Worm (Caenorhabditis elegans) whole organism, L4 larva: ENCODE measurements around the gene R08E5.1.

Experiments
- F49E8.2 ChIP-seq: sonication (generic microtip); optimal IDR thresholded peaks from 2 replicates; lab custom pipeline; 2016; ENCODE audit warnings: missing compliant biosample characterization, mild to moderate bottlenecking, missing genetic modification characterization, borderline replicate concordance
- T26A8.4 ChIP-seq: fragments of 200-800 bp; sonication (Bioruptor generic); IDR thresholded peaks from 2 replicates; pipeline ENCODE4 v1.3.6; 2022; ENCODE audit warnings: missing genetic modification characterization, missing compliant biosample characterization
- ZK546.5 ChIP-seq, 2 experiments: sonication (generic microtip); optimal IDR thresholded peaks; 2 replicates each; lab custom pipeline; 2017; ENCODE audit warnings: missing biosample characterization in 2 of 2, missing genetic modification characterization in 2 of 2
- aha-1 ChIP-seq: fragments of 150-350 bp; peaks from one replicate; lab custom pipeline; 2014; ENCODE audit warnings: missing biosample characterization, missing genetic modification characterization
- ceh-32 ChIP-seq: sonication (generic microtip); optimal IDR thresholded peaks from 2 replicates; lab custom pipeline; 2016; ENCODE audit warnings: mild to moderate bottlenecking, missing genetic modification characterization, missing compliant biosample characterization; ENCODE audit not compliant: poor library complexity
- ces-1 ChIP-seq: fragments of 150-350 bp; sonication (generic microtip); optimal IDR thresholded peaks from 4 replicates; lab custom pipeline; 2014; ENCODE audit warnings: missing biosample characterization, missing genetic modification reagents, missing genetic modification characterization
- daf-12 ChIP-seq: fragments of 150-350 bp; optimal IDR thresholded peaks from 2 replicates; lab custom pipeline; 2014; ENCODE audit warnings: missing biosample characterization, missing genetic modification reagents, missing genetic modification characterization
- daf-8 ChIP-seq: fragments of 200-800 bp; sonication (Bioruptor generic); IDR thresholded peaks from 2 replicates; pipeline ENCODE4 v1.3.6; 2022; ENCODE audit warnings: missing genetic modification characterization, missing compliant biosample characterization
- fkh-10 ChIP-seq: fragments of 150-350 bp; optimal IDR thresholded peaks from 2 replicates; lab custom pipeline; 2014; ENCODE audit warnings: missing biosample characterization, missing genetic modification reagents, missing genetic modification characterization
- fos-1 ChIP-seq: fragments of 150-350 bp; optimal IDR thresholded peaks from 2 replicates; lab custom pipeline; 2014; ENCODE audit warnings: missing biosample characterization, missing genetic modification characterization
- hlh-30 ChIP-seq: sonication (generic microtip); optimal IDR thresholded peaks from 2 replicates; lab custom pipeline; 2017; ENCODE audit warnings: antibody characterized with exemption, mild to moderate bottlenecking, missing genetic modification characterization, missing compliant biosample characterization; ENCODE audit not compliant: insufficient read depth
- hmg-1.1 ChIP-seq: fragments of 200-800 bp; sonication (Bioruptor generic); IDR thresholded peaks from 2 replicates; pipeline ENCODE4 v1.3.6; 2022; ENCODE audit warnings: missing genetic modification reagents, missing genetic modification characterization, missing compliant biosample characterization
- lim-7 ChIP-seq: fragments of 200-800 bp; sonication (Bioruptor generic); IDR thresholded peaks from 2 replicates; pipeline ENCODE4 v1.3.6; 2022; ENCODE audit warnings: missing genetic modification characterization, missing compliant biosample characterization
- lin-15B ChIP-seq: fragments of 150-350 bp; sonication (generic microtip); optimal IDR thresholded peaks from 3 replicates; lab custom pipeline; 2014; ENCODE audit warnings: missing biosample characterization, missing genetic modification characterization
- lsy-2 ChIP-seq, 2 experiments: fragments of 150-350 bp in 1 of 2; sonication (generic microtip) in 1 of 2; optimal IDR thresholded peaks; 2 replicates each; lab custom pipeline; 2014 to 2017; ENCODE audit warnings: missing biosample characterization in 2 of 2, missing genetic modification characterization in 2 of 2
- mdl-1 ChIP-seq, 2 experiments: fragments of 150-350 bp in 1 of 2; sonication (generic microtip) in 1 of 2; optimal IDR thresholded peaks; 2 replicates each; lab custom pipeline; 2014 to 2017; ENCODE audit warnings: missing biosample characterization in 2 of 2, missing genetic modification characterization in 2 of 2
- mes-2 ChIP-seq: sonication (generic microtip); optimal IDR thresholded peaks from 2 replicates; lab custom pipeline; 2016; ENCODE audit warnings: missing genotype, mild to moderate bottlenecking, missing genetic modification characterization, missing compliant biosample characterization; ENCODE audit not compliant: poor library complexity, severe bottlenecking
- nhr-102 ChIP-seq: sonication (generic microtip); optimal IDR thresholded peaks from 2 replicates; lab custom pipeline; 2016; ENCODE audit warnings: mild to moderate bottlenecking, missing genetic modification characterization, moderate library complexity, missing compliant biosample characterization
- nhr-237 ChIP-seq: sonication (generic microtip); optimal IDR thresholded peaks from 2 replicates; lab custom pipeline; 2017; ENCODE audit warnings: missing biosample characterization, missing genetic modification characterization
- pqm-1 ChIP-seq: sonication (generic microtip); optimal IDR thresholded peaks from 2 replicates; lab custom pipeline; 2017; ENCODE audit warnings: missing biosample characterization, missing genetic modification characterization
- set-16 ChIP-seq: fragments of 200-800 bp; sonication (Bioruptor generic); IDR thresholded peaks from 2 replicates; pipeline ENCODE4 v1.3.6; 2022; ENCODE audit warnings: missing genetic modification reagents, missing genetic modification characterization, missing compliant biosample characterization
- skn-1 ChIP-seq: fragments of 150-350 bp; optimal IDR thresholded peaks from 2 replicates; lab custom pipeline; 2014; ENCODE audit warnings: missing biosample characterization, missing genetic modification characterization
- snpc-1.2 ChIP-seq: fragments of 200-800 bp; sonication (Bioruptor generic); IDR thresholded peaks from 2 replicates; pipeline ENCODE4 v1.3.6; 2022; ENCODE audit warnings: missing genetic modification reagents, missing genetic modification characterization, missing compliant biosample characterization
- snpc-4 ChIP-seq: fragments of 150-350 bp; optimal IDR thresholded peaks from 2 replicates; lab custom pipeline; 2014; ENCODE audit warnings: missing biosample characterization, missing genetic modification characterization
- spr-3 ChIP-seq: fragments of 200-800 bp; sonication (Bioruptor generic); optimal IDR thresholded peaks from 2 replicates; lab custom pipeline; 2018; ENCODE audit warnings: mild to moderate bottlenecking, missing genetic modification characterization, missing compliant biosample characterization
- tag-97 ChIP-seq: fragments of 200-800 bp; sonication (Bioruptor generic); IDR thresholded peaks from 2 replicates; pipeline ENCODE4 v1.3.6; 2022; ENCODE audit warnings: missing genetic modification characterization, missing compliant biosample characterization
- unc-62 ChIP-seq, 3 experiments: fragments of 150-350 bp in 1 of 3; sonication (generic microtip); optimal IDR thresholded peaks in 2 of 3; peaks in 1 of 3; 1 replicate in 1 of 3; 2 replicates in 2 of 3; lab custom pipeline; 2014 to 2017; ENCODE audit warnings: missing biosample characterization in 3 of 3, missing genetic modification characterization in 3 of 3, missing genetic modification reagents in 3 of 3, missing genotype in 1 of 3
- zip-2 ChIP-seq: fragments of 150-350 bp; optimal IDR thresholded peaks from 2 replicates; lab custom pipeline; 2014; ENCODE audit warnings: missing biosample characterization, missing genetic modification characterization

The R08E5.1 gene

ce11 chrV:3803343-3803742, 32.0 kb upstream of the R08E5.1 start, which contains the start of gene cyp-33C8 (continued):
- TF ChIP-seq fkh-10 (GFP tag; lab: Kevin White, UChicago) = no peak

ce11 chrV:3801787-3802417, 30.6 kb upstream of the R08E5.1 start:
- TF ChIP-seq unc-62 (GFP tag; optimal IDR thresholded peaks at IDR 0.05 in 1 of 2; lab: Kevin White, UChicago) = peak in 1 of 2 experiments; percentile 92
- no peak for TF ChIP-seq unc-62 (tag; optimal IDR thresholded peaks at IDR 0.05; lab: Kevin White, UChicago)
- TF ChIP-seq aha-1 = peak; percentile 66
- TF ChIP-seq hlh-30 = no peak

DNA sequence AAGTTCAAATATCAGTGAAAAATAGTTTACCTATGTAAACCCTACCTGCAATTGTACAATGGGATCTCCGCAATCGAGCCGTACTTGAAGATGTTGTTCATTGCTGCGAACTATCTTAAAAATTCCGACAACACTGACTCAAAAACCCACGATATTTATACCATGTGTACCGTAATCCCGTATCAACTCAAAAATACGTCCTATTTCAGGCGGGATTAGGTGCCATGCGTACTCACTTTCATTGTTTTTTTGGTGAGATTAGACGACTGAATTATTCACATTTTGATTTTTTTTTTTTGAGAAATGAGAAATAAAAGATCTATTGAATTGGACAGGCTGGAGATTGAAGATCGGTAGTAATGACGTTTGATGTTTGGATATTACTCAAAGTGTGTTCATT, 29.1 kb upstream of the R08E5.1 start, which contains the start of gene srt-30:
TSS of gene srt-30 (minus strand) at position 101 of the 400 bp plus-strand sequence.
- TF ChIP-seq F49E8.2 (tag; lab: Kevin White, UChicago) = no peak
- TF ChIP-seq nhr-237 (tag; lab: Kevin White, UChicago) = no peak
- TF ChIP-seq daf-12 (tag; lab: Kevin White, UChicago) = no peak
- no peak for TF ChIP-seq unc-62 (GFP tag; optimal IDR thresholded peaks at IDR 0.05 in 1 of 2; lab: Kevin White, UChicago)
- TF ChIP-seq unc-62 (tag; optimal IDR thresholded peaks at IDR 0.05; lab: Kevin White, UChicago) = no peak
- TF ChIP-seq lsy-2 (tag; optimal IDR thresholded peaks at IDR 0.05; lab: Kevin White, UChicago) = no peak
- no peak for TF ChIP-seq ceh-32
- no peak for TF ChIP-seq nhr-102 (tag; lab: Kevin White, UChicago)
- TF ChIP-seq zip-2 (tag; lab: Kevin White, UChicago) = no peak
- TF ChIP-seq pqm-1 (tag; lab: Kevin White, UChicago) = no peak
- TF ChIP-seq hmg-1.1 (GFP tag; lab: Robert Waterston, UW) = no peak
- no peak for TF ChIP-seq mes-2 (tag; lab: Kevin White, UChicago)
- TF ChIP-seq daf-8 = no peak
- no peak for TF ChIP-seq T26A8.4
- no peak for TF ChIP-seq fos-1
- no peak for TF ChIP-seq snpc-4 (tag; lab: Kevin White, UChicago)
- no peak for TF ChIP-seq ZK546.5 (tag; optimal IDR thresholded peaks at IDR 0.05; lab: Kevin White, UChicago)
- no peak for TF ChIP-seq snpc-1.2 (GFP tag; lab: Robert Waterston, UW)
- no peak for TF ChIP-seq ces-1 (GFP tag; lab: Kevin White, UChicago)

DNA sequence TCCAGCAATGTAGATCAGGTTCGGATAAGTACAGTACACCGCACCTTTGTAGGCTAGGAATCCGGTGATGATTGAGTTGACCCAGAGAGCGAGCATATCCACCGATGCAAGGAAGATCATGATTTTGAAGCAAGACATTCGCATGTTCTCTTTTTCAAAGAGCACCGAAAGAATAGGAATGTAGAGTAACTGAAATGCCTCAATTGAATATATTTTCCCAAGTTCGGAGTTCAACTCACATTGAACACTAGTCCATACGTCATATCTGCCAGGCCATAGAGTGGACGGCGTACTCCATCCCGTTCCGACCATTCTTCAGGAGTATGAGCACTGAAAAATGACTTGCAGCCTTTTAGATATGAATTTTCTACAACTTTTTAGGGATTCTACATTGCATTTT, 28.4 kb upstream of the R08E5.1 start:
- TF ChIP-seq unc-62 (GFP tag; optimal IDR thresholded peaks at IDR 0.05 in 1 of 2; lab: Kevin White, UChicago) = peak in 1 of 2 experiments; percentile 90
- no peak for TF ChIP-seq unc-62 (tag; optimal IDR thresholded peaks at IDR 0.05; lab: Kevin White, UChicago)
- no peak for TF ChIP-seq snpc-1.2 (GFP tag; lab: Robert Waterston, UW)

DNA sequence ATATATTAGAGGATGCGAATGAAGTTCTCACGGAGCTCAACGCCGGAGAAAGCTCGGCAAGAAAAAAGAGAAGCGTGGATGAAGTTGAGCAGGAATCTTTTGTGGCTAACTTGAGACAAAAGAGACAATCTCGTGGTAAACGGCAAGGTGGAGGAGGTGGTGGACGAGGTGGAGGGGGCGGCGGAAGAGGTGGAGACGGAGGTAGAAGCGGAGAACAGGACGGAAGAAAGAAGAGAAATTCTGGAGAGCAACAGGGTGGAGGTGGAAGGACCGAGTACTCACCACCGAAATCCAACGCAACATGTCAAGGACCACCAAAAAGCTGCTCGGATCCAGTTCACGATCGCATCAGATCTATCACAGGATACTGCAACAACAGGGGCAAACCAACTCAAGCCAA, 19.1 kb upstream of the R08E5.1 start:
- TF ChIP-seq lin-15B (tag; lab: Kevin White, UChicago) (no peak), set-16 (GFP tag; lab: Robert Waterston, UW) (peak; percentile 70)

DNA sequence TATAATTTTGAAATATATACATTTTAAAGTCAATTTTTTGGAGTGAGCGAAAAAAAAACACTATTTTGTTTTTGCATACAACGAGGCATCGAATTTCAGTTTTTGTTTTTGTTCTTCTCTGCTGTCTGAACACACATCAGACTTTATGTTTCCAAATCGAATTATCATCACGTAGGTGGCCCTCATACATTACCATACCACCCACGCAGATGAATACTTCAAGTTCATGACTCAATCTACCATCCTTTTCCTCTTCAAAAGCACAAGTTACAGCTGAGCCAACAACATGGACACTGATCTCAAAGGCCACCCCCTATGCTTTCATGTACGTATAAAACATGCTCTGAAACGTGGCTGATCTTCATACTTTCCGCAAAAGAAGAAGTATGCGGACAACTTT, 18.5 kb upstream of the R08E5.1 start, which contains the start of gene R08F11.7:
TSS of gene R08F11.7 (plus strand) at position 301 of the 400 bp plus-strand sequence.
- TF ChIP-seq spr-3 (GFP tag; lab: Kevin White, UChicago) (no peak), lim-7 (GFP tag; lab: Robert Waterston, UW) (no peak), aha-1 (peak; percentile 82), mes-2 (tag; lab: Kevin White, UChicago) (no peak), tag-97 (no peak), nhr-102 (tag; lab: Kevin White, UChicago) (no peak), zip-2 (tag; lab: Kevin White, UChicago) (no peak), skn-1 (tag; lab: Kevin White, UChicago) (no peak), mdl-1 (tag; optimal IDR thresholded peaks at IDR 0.05; lab: Kevin White, UChicago) (no peak)
- TF ChIP-seq, all 104 proteins: peak for 1
